Worm (Caenorhabditis elegans) whole organism, L2 larva: ENCODE results near the gene F35B3.7.

ENCODE experiments used
- F13H6.1 ChIP-seq: sonication (generic microtip); optimal IDR thresholded peaks from 2 replicates; lab custom pipeline; 2016; ENCODE audit warnings: missing genetic modification characterization, missing compliant biosample characterization
- ZK546.5 ChIP-seq: sonication (generic microtip); optimal IDR thresholded peaks from 2 replicates; lab custom pipeline; 2017; ENCODE audit warnings: missing biosample characterization, missing genetic modification characterization
- alr-1 ChIP-seq: fragments of 150-350 bp; optimal IDR thresholded peaks from 2 replicates; lab custom pipeline; 2014; ENCODE audit warnings: missing biosample characterization, missing genetic modification characterization
- aly-2 ChIP-seq: fragments of 150-350 bp; optimal IDR thresholded peaks from 2 replicates; lab custom pipeline; 2014; ENCODE audit warnings: missing biosample characterization, missing genetic modification characterization
- ama-1 ChIP-seq: fragments of 150-350 bp; optimal IDR thresholded peaks from 2 replicates; lab custom pipeline; 2018; ENCODE audit warnings: inconsistent platforms
- blmp-1 ChIP-seq: sonication (generic microtip); optimal IDR thresholded peaks from 2 replicates; lab custom pipeline; 2017; ENCODE audit warnings: missing genetic modification characterization, mild to moderate bottlenecking, missing compliant biosample characterization, antibody characterized with exemption, moderate library complexity; ENCODE audit not compliant: insufficient read depth
- ceh-16 ChIP-seq: fragments of 150-350 bp; optimal IDR thresholded peaks from 2 replicates; lab custom pipeline; 2014; ENCODE audit warnings: missing biosample characterization, missing genetic modification characterization
- ceh-82 ChIP-seq: fragments of 150-350 bp; optimal IDR thresholded peaks from 2 replicates; lab custom pipeline; 2014; ENCODE audit warnings: missing biosample characterization, missing genetic modification characterization
- dmd-4 ChIP-seq: sonication (generic microtip); optimal IDR thresholded peaks from 2 replicates; lab custom pipeline; 2017; ENCODE audit warnings: missing biosample characterization, missing genetic modification characterization
- elt-1 ChIP-seq: fragments of 150-350 bp; optimal IDR thresholded peaks from 2 replicates; lab custom pipeline; 2014; ENCODE audit warnings: missing biosample characterization, missing genetic modification characterization
- elt-3 ChIP-seq: sonication (generic microtip); optimal IDR thresholded peaks from 2 replicates; lab custom pipeline; 2017; ENCODE audit warnings: missing biosample characterization, missing genetic modification characterization
- fos-1 ChIP-seq: fragments of 150-350 bp; optimal IDR thresholded peaks from 2 replicates; lab custom pipeline; 2014; ENCODE audit warnings: missing biosample characterization, missing genetic modification characterization
- lin-11 ChIP-seq: fragments of 150-350 bp; sonication (generic microtip); optimal IDR thresholded peaks from 2 replicates; lab custom pipeline; 2014; ENCODE audit warnings: missing biosample characterization, missing genetic modification characterization, inconsistent platforms, mixed read lengths
- lin-13 ChIP-seq: fragments of 150-350 bp; optimal IDR thresholded peaks from 2 replicates; lab custom pipeline; 2014; ENCODE audit warnings: missing biosample characterization, missing genetic modification reagents, missing genetic modification characterization
- lin-39 ChIP-seq: fragments of 150-350 bp; optimal IDR thresholded peaks from 2 replicates; lab custom pipeline; 2014; ENCODE audit warnings: missing biosample characterization, missing genetic modification reagents, missing genetic modification characterization
- mab-5 ChIP-seq: fragments of 150-350 bp; optimal IDR thresholded peaks from 2 replicates; lab custom pipeline; 2014; ENCODE audit warnings: missing biosample characterization, missing genetic modification characterization
- mdl-1 ChIP-seq, 2 experiments: fragments of 150-350 bp in 1 of 2; sonication (generic microtip) in 1 of 2; optimal IDR thresholded peaks; 2 replicates each; lab custom pipeline; 2017; ENCODE audit warnings: missing biosample characterization in 2 of 2, missing genetic modification characterization in 2 of 2
- nhr-10 ChIP-seq: sonication (generic microtip); optimal IDR thresholded peaks from 2 replicates; lab custom pipeline; 2017; ENCODE audit warnings: missing biosample characterization, missing genetic modification characterization
- nhr-11 ChIP-seq: fragments of 150-350 bp; optimal IDR thresholded peaks from 2 replicates; lab custom pipeline; 2014; ENCODE audit warnings: missing biosample characterization, missing genetic modification characterization
- nhr-12 ChIP-seq: fragments of 150-350 bp; optimal IDR thresholded peaks from 2 replicates; lab custom pipeline; 2014; ENCODE audit warnings: missing biosample characterization, missing genetic modification characterization
- nhr-129 ChIP-seq: fragments of 150-350 bp; optimal IDR thresholded peaks from 2 replicates; lab custom pipeline; 2014; ENCODE audit warnings: missing biosample characterization, missing genetic modification characterization
- nhr-21 ChIP-seq: fragments of 150-350 bp; optimal IDR thresholded peaks from 2 replicates; lab custom pipeline; 2014; ENCODE audit warnings: missing biosample characterization, missing genetic modification characterization
- nhr-23 ChIP-seq: fragments of 150-350 bp; optimal IDR thresholded peaks from 2 replicates; lab custom pipeline; 2014; ENCODE audit warnings: missing biosample characterization, missing genetic modification reagents, missing genetic modification characterization
- nhr-6 ChIP-seq: fragments of 150-350 bp; optimal IDR thresholded peaks from 2 replicates; lab custom pipeline; 2014; ENCODE audit warnings: missing biosample characterization, missing genetic modification characterization
- peb-1 ChIP-seq: fragments of 150-350 bp; optimal IDR thresholded peaks from 2 replicates; lab custom pipeline; 2014; ENCODE audit warnings: missing biosample characterization, missing genetic modification characterization
- skn-1 ChIP-seq: sonication (generic microtip); optimal IDR thresholded peaks from 2 replicates; lab custom pipeline; 2017; ENCODE audit warnings: missing biosample characterization, missing genetic modification characterization
- sma-3 ChIP-seq: sonication (generic microtip); optimal IDR thresholded peaks from 2 replicates; lab custom pipeline; 2016; ENCODE audit warnings: missing genetic modification reagents, missing genetic modification characterization, missing compliant biosample characterization
- sma-9 ChIP-seq, 2 experiments: fragments of 150-350 bp in 1 of 2; sonication (generic microtip) in 1 of 2; optimal IDR thresholded peaks; 2 replicates each; lab custom pipeline; 2014 to 2016; ENCODE audit warnings: missing genetic modification characterization in 2 of 2, mild to moderate bottlenecking in 1 of 2, missing biosample characterization in 1 of 2, missing compliant biosample characterization in 1 of 2, missing genetic modification reagents in 1 of 2, moderate library complexity in 1 of 2
- snpc-4 ChIP-seq: fragments of 150-350 bp; optimal IDR thresholded peaks from 2 replicates; lab custom pipeline; 2014; ENCODE audit warnings: missing biosample characterization, missing genetic modification characterization
- unc-55 ChIP-seq: fragments of 150-350 bp; sonication (generic microtip); optimal IDR thresholded peaks from 3 replicates; lab custom pipeline; 2014; ENCODE audit warnings: missing biosample characterization, missing genetic modification reagents, missing genetic modification characterization
- unc-62 ChIP-seq: fragments of 150-350 bp; optimal IDR thresholded peaks from 2 replicates; lab custom pipeline; 2014; ENCODE audit warnings: missing biosample characterization, missing genetic modification reagents, missing genetic modification characterization
- zag-1 ChIP-seq: fragments of 150-350 bp; optimal IDR thresholded peaks from 2 replicates; lab custom pipeline; 2014; ENCODE audit warnings: missing biosample characterization, missing genetic modification characterization
- ztf-1 ChIP-seq: fragments of 200-800 bp; sonication (Bioruptor generic); conservative IDR thresholded peaks from 2 replicates; pipeline ENCODE4 v1.3.6; 2022; ENCODE audit warnings: missing genetic modification characterization, missing compliant biosample characterization
- ztf-11 ChIP-seq: sonication (generic microtip); optimal IDR thresholded peaks from 2 replicates; lab custom pipeline; 2017; ENCODE audit warnings: missing biosample characterization, missing genetic modification characterization

F35B3.7 gene

DNA sequence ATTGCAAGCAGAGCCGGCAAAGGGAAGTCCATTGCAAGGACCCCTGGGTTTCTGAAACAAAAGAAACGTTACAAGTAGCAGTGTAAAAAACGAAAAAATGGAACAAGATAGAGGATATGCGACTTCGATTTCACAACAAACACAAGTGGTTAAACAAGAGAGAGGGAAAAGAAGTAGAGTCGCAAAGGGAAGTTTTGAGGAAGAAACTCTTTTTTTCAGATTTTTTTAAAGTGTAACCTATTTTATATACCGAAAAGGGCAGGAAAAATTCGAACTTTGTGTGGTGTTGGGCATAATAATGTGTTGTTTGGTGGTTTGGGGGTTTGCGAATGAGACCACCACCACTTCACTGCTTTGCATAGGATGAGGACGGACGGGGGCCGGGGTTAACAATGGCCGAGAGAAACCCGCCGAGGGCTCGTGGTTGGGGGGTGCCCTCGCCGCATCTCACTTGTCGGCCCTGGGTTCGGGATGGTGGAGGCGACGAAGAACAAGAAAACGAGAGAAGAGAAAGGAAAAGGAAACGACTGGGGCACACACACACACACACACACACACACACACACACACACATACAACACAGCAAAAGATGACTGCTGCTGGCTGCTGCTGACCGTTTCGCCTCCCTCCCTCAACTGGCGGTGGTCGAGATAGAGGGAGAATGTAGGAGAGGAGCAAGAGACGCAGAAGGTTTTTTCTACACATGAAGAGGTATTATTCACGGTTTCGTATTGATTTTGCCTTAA is 12.5 kb downstream of the F35B3.7 start, which contains the start of gene ptrn-1 (continued):
- peak; percentile 53 for TF ChIP-seq lin-11

DNA sequence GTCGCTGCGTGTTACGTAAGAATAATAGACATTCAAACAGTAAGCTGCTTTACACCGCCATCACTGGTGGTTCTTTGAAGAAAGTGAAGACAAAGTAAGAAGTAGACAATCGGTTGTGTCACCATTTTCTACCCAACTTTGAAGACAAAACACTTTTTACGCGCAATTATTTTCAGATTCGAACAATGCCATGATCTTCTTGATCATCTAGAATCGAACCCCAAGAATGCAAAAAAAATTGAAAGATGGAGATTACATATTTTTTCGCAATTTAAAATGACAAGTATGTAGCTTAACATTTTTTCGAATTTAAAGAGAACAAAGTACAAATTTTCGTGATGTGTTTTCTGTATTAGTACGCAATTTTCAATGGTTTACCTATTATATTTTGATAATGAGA is 22.0 kb downstream of the F35B3.7 start, which contains the start of gene F35B3.4:
Gene F35B3.4 (minus strand): TSS at position 101 of the 400 bp plus-strand sequence.
- TF ChIP-seq ZK546.5 (tag; lab: Kevin White, UChicago) (no peak), zag-1 (tag; lab: Kevin White, UChicago) (no peak), nhr-6 (tag; lab: Kevin White, UChicago) (no peak), nhr-129 (tag; lab: Kevin White, UChicago) (no peak), ceh-16 (no peak), nhr-10 (no peak), sma-9 (GFP tag; optimal IDR thresholded peaks at IDR 0.05; lab: Kevin White, UChicago) (no peak), sma-9 (tag; optimal IDR thresholded peaks at IDR 0.05; lab: Kevin White, UChicago) (no peak), nhr-11 (no peak), sma-3 (GFP tag; lab: Kevin White, UChicago) (no peak), elt-3 (no peak), nhr-12 (tag; lab: Kevin White, UChicago) (no peak), fos-1 (tag; lab: Kevin White, UChicago) (no peak), ztf-1 (no peak), ztf-11 (tag; lab: Kevin White, UChicago) (no peak), peb-1 (no peak), mdl-1 (tag; optimal IDR thresholded peaks at IDR 0.05; lab: Kevin White, UChicago) (no peak), nhr-23 (tag; lab: Kevin White, UChicago) (no peak), skn-1 (tag; lab: Kevin White, UChicago) (no peak), lin-39 (tag; lab: Kevin White, UChicago) (no peak)
- TF ChIP-seq, all 48 proteins: peak for 0

DNA sequence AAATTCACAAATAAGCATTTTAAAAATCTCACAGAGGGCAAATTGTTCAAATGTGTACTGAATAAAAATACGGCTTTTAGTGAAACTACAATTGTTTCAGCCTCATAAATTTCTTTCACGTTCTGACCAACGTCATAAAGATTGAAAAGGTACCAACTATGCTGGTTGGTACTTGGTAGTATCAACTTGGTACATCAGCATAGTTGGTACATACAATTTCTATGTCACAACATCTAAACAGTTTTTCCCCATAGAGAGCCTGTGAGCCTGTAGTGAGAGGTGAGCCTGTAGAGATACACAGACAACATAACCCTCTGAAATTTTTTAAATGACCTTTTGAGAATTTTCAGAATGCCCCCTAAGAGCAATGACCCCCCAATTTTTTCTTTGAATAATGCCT is 23.8 kb downstream of the F35B3.7 start:
- TF ChIP-seq unc-55 (GFP tag; lab: Kevin White, UChicago) = no peak
- TF ChIP-seq ceh-82 (tag; lab: Kevin White, UChicago) = no peak
- TF ChIP-seq sma-9 (GFP tag; optimal IDR thresholded peaks at IDR 0.05; lab: Kevin White, UChicago) = no peak
- no peak for TF ChIP-seq sma-9 (tag; optimal IDR thresholded peaks at IDR 0.05; lab: Kevin White, UChicago)
- TF ChIP-seq mab-5 (tag; lab: Kevin White, UChicago) = no peak
- no peak for TF ChIP-seq elt-3
- TF ChIP-seq blmp-1 (tag; lab: Kevin White, UChicago) = no peak
- no peak for TF ChIP-seq ztf-1
- no peak for TF ChIP-seq ceh-16
- no peak for TF ChIP-seq sma-3 (GFP tag; lab: Kevin White, UChicago)
- TF ChIP-seq lin-13 = no peak
- TF ChIP-seq fos-1 (tag; lab: Kevin White, UChicago) = no peak
- TF ChIP-seq lin-39 (tag; lab: Kevin White, UChicago) = no peak
- TF ChIP-seq nhr-21 (tag; lab: Kevin White, UChicago) = no peak
- TF ChIP-seq F13H6.1 = no peak
- TF ChIP-seq nhr-11 = no peak
- no peak for TF ChIP-seq nhr-10
- TF ChIP-seq alr-1 (tag; lab: Kevin White, UChicago) = no peak
- no peak for TF ChIP-seq unc-62 (GFP tag; lab: Kevin White, UChicago)

DNA sequence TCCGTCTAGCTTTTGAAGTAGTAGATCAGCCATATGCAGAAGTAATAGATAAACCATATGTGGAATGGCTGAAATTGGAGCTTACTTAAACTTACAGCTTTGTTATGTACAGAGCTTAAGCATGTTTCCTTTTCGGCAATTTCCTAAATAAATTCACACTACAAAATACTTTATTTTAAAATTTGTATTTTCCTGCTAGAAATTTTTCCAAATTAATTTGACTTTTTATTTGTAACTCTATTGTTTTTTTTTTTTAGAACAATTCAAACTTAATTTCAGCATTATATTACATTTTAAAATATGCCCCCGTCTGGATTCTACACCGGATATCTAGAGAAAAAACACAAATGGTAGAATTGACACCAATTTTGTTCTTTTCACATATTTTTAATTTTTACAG is 29.7 kb downstream of the F35B3.7 start, which contains the start of gene F35B3.3:
Gene F35B3.3 (plus strand): TSS at position 301 of the 400 bp plus-strand sequence.
- TF ChIP-seq elt-1 (tag; lab: Kevin White, UChicago) (no peak), sma-3 (GFP tag; lab: Kevin White, UChicago) (no peak), dmd-4 (tag; lab: Kevin White, UChicago) (no peak), ama-1 (no peak)
- TF ChIP-seq, all 48 proteins: peak for 0

DNA sequence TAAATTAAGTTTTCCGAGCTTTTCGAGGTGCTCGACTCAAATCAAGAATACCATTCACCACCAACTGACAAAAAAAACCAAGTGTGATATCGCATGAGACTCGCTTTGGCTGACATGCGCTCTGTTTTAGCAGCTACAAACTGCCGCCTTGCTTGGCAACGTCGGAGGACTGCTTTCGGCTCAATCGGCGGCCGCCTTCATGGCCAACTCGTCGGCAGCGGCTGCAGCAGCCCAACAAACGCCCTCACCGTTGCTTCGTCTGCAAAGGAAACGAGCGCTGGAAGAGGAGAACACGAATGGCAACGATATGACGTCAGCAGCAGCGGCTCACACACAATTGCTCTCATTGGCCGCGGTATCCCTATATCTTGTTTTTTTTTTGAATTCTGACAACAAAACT is 36.0 kb downstream of the F35B3.7 start:
- TF ChIP-seq sma-3 (GFP tag; lab: Kevin White, UChicago) = no peak
- no peak for TF ChIP-seq aly-2
- no peak for TF ChIP-seq unc-55 (GFP tag; lab: Kevin White, UChicago)
- TF ChIP-seq blmp-1 (tag; lab: Kevin White, UChicago) = no peak
- TF ChIP-seq snpc-4 (tag; lab: Kevin White, UChicago) = no peak
- TF ChIP-seq ama-1 = no peak
- TF ChIP-seq nhr-129 (tag; lab: Kevin White, UChicago) = no peak
- no peak for TF ChIP-seq mdl-1 (tag; optimal IDR thresholded peaks at IDR 0.05; lab: Kevin White, UChicago)
- no peak for TF ChIP-seq sma-9 (GFP tag; optimal IDR thresholded peaks at IDR 0.05; lab: Kevin White, UChicago)
- no peak for TF ChIP-seq sma-9 (tag; optimal IDR thresholded peaks at IDR 0.05; lab: Kevin White, UChicago)
- TF ChIP-seq unc-62 (GFP tag; lab: Kevin White, UChicago) = no peak
